Worm (Caenorhabditis elegans) whole organism, midembryonic: ENCODE results near the gene nhr-19.

Experiments
- T22C8.4 ChIP-seq: fragments of 200-800 bp; sonication (Bioruptor generic); IDR thresholded peaks from 2 replicates; pipeline ENCODE4 v1.3.6; 2022; ENCODE audit warnings: missing genetic modification characterization, missing compliant biosample characterization
- flt-1 ChIP-seq: fragments of 200-800 bp; sonication (Bioruptor generic); IDR thresholded peaks from 2 replicates; pipeline ENCODE4 v1.3.6; 2022; ENCODE audit warnings: missing genetic modification characterization, missing compliant biosample characterization
- klf-2 ChIP-seq: fragments of 200-800 bp; sonication (Bioruptor generic); conservative IDR thresholded peaks from 2 replicates; pipeline ENCODE4 v1.3.6; 2022; ENCODE audit warnings: missing genetic modification reagents, missing genetic modification characterization, missing compliant biosample characterization
- med-1 ChIP-seq: sonication (generic microtip); optimal IDR thresholded peaks from 2 replicates; lab custom pipeline; 2017; ENCODE audit warnings: missing genetic modification characterization, mild to moderate bottlenecking, missing compliant biosample characterization, antibody characterized with exemption, missing genetic modification reagents; ENCODE audit not compliant: insufficient read depth
- ref-1 ChIP-seq: fragments of 200-800 bp; sonication (Bioruptor generic); conservative IDR thresholded peaks from 2 replicates; pipeline ENCODE4 v1.3.6; 2022; ENCODE audit warnings: missing genetic modification reagents, missing genetic modification characterization, missing compliant biosample characterization
- tab-1 ChIP-seq: fragments of 200-800 bp; sonication (Bioruptor generic); IDR thresholded peaks from 2 replicates; pipeline ENCODE4 v1.3.6; 2022; ENCODE audit warnings: missing genetic modification characterization, missing compliant biosample characterization
- ztf-29 ChIP-seq: fragments of 200-800 bp; sonication (Bioruptor generic); IDR thresholded peaks from 2 replicates; pipeline ENCODE4 v1.3.6; 2022; ENCODE audit warnings: missing genetic modification reagents, missing genetic modification characterization, missing compliant biosample characterization

ce11 chrII:9600022-9600722, 5.2 kb downstream of the nhr-19 start:
- TF ChIP-seq ztf-29 (GFP tag; lab: Robert Waterston, UW) (no peak), med-1 (GFP tag; lab: Kevin White, UChicago) (no peak), flt-1 (no peak), tab-1 (no peak), klf-2 (GFP tag; lab: Robert Waterston, UW) (no peak), ref-1 (GFP tag; lab: Robert Waterston, UW) (no peak), T22C8.4 (no peak)
